Worm (Caenorhabditis elegans) whole organism, young adult: ENCODE data around the gene K09H11.9.

Source experiments
- B0019.2 ChIP-seq: fragments of 200-800 bp; sonication (Bioruptor generic); conservative IDR thresholded peaks from 2 replicates; pipeline ENCODE4 v1.3.6; 2022; ENCODE audit warnings: missing genetic modification reagents, missing genetic modification characterization, missing compliant biosample characterization
- B0035.1 ChIP-seq: sonication (generic microtip); optimal IDR thresholded peaks from 2 replicates; lab custom pipeline; 2016; ENCODE audit warnings: missing genetic modification characterization, mild to moderate bottlenecking, missing compliant biosample characterization, missing genotype, missing genetic modification reagents
- F22D6.2 ChIP-seq: sonication (generic microtip); optimal IDR thresholded peaks from 2 replicates; lab custom pipeline; 2016; ENCODE audit warnings: mild to moderate bottlenecking, missing genetic modification characterization, missing compliant biosample characterization
- F23B12.7 ChIP-seq: sonication (generic microtip); optimal IDR thresholded peaks from 2 replicates; lab custom pipeline; 2017; ENCODE audit warnings: missing genetic modification characterization, mild to moderate bottlenecking, missing compliant biosample characterization, antibody characterized with exemption, moderate library complexity; ENCODE audit not compliant: insufficient read depth
- F33H1.4 ChIP-seq: fragments of 200-800 bp; sonication (Bioruptor generic); IDR thresholded peaks from 2 replicates; pipeline ENCODE4 v1.3.6; 2022; ENCODE audit warnings: missing genetic modification reagents, missing genetic modification characterization, missing compliant biosample characterization
- F39B2.1 ChIP-seq: fragments of 200-800 bp; sonication (Bioruptor generic); IDR thresholded peaks from 2 replicates; pipeline ENCODE4 v1.3.6; 2022; ENCODE audit warnings: missing genetic modification reagents, missing genetic modification characterization, missing compliant biosample characterization
- F57A8.1 ChIP-seq: fragments of 200-800 bp; sonication (Bioruptor generic); optimal IDR thresholded peaks from 2 replicates; lab custom pipeline; 2018; ENCODE audit warnings: mild to moderate bottlenecking, missing genetic modification characterization, moderate library complexity, missing compliant biosample characterization
- K12H6.12 ChIP-seq: fragments of 200-800 bp; sonication (Bioruptor generic); optimal IDR thresholded peaks from 2 replicates; lab custom pipeline; 2018; ENCODE audit warnings: mild to moderate bottlenecking, missing genetic modification characterization, missing compliant biosample characterization
- Y53F4B.3 ChIP-seq: fragments of 200-800 bp; sonication (Bioruptor generic); IDR thresholded peaks from 2 replicates; pipeline ENCODE4 v1.3.6; 2022; ENCODE audit warnings: missing genetic modification reagents, missing genetic modification characterization, missing compliant biosample characterization
- Y53G8AR.9 ChIP-seq: fragments of 200-800 bp; sonication (Bioruptor generic); conservative IDR thresholded peaks from 2 replicates; pipeline ENCODE4 v1.3.6; 2022; ENCODE audit warnings: missing genetic modification reagents, missing genetic modification characterization, missing compliant biosample characterization
- Y67H2A.10 ChIP-seq: fragments of 200-800 bp; sonication (Bioruptor generic); conservative IDR thresholded peaks from 2 replicates; pipeline ENCODE4 v1.3.6; 2022; ENCODE audit warnings: missing genetic modification reagents, missing genetic modification characterization, missing compliant biosample characterization
- Y79H2A.3 ChIP-seq: fragments of 200-800 bp; sonication (Bioruptor generic); conservative IDR thresholded peaks from 2 replicates; pipeline ENCODE4 v1.3.6; 2022; ENCODE audit warnings: missing genetic modification reagents, missing genetic modification characterization, missing compliant biosample characterization
- Y95B8A.8 ChIP-seq: fragments of 200-800 bp; sonication (Bioruptor generic); IDR thresholded peaks from 2 replicates; pipeline ENCODE4 v1.3.6; 2022; ENCODE audit warnings: missing genetic modification reagents, missing genetic modification characterization, missing compliant biosample characterization
- ama-1 ChIP-seq, 3 experiments: fragments of 150-350 bp in 1 of 3; sonication (generic microtip) in 2 of 3; optimal IDR thresholded peaks; 2 replicates each; lab custom pipeline; 2014 to 2018; ENCODE audit warnings: missing biosample characterization in 2 of 3, missing genetic modification characterization in 2 of 3, missing genetic modification reagents in 2 of 3
- aptf-2 ChIP-seq: fragments of 200-800 bp; sonication (Bioruptor generic); conservative IDR thresholded peaks from 2 replicates; pipeline ENCODE4 v1.3.6; 2022; ENCODE audit warnings: missing genetic modification reagents, missing genetic modification characterization, missing compliant biosample characterization
- attf-5 ChIP-seq: fragments of 200-800 bp; sonication (Bioruptor generic); optimal IDR thresholded peaks from 2 replicates; lab custom pipeline; 2018; ENCODE audit warnings: mild to moderate bottlenecking, missing genetic modification characterization, missing compliant biosample characterization
- attf-6 ChIP-seq: fragments of 200-800 bp; sonication (Bioruptor generic); IDR thresholded peaks from 2 replicates; pipeline ENCODE4 v1.3.6; 2022; ENCODE audit warnings: missing genetic modification reagents, missing genetic modification characterization, missing compliant biosample characterization
- cebp-1 ChIP-seq, 2 experiments: fragments of 200-800 bp in 1 of 2; sonication (Bioruptor generic) in 1 of 2; sonication (generic microtip) in 1 of 2; IDR thresholded peaks in 1 of 2; optimal IDR thresholded peaks in 1 of 2; 2 replicates each; pipeline versions ENCODE4 v1.3.6 to Lab custom; 2017 to 2022; ENCODE audit warnings: missing compliant biosample characterization in 2 of 2, missing genetic modification characterization in 2 of 2, mild to moderate bottlenecking in 1 of 2, missing genetic modification reagents in 1 of 2, moderate library complexity in 1 of 2
- ceh-100 ChIP-seq: fragments of 200-800 bp; sonication (Bioruptor generic); IDR thresholded peaks from 2 replicates; pipeline ENCODE4 v1.3.6; 2022; ENCODE audit warnings: missing genetic modification reagents, missing genetic modification characterization, missing compliant biosample characterization
- ceh-58 ChIP-seq: fragments of 200-800 bp; sonication (Bioruptor generic); IDR thresholded peaks from 2 replicates; pipeline ENCODE4 v1.3.6; 2022; ENCODE audit warnings: missing genetic modification characterization, missing compliant biosample characterization
- dpff-1 ChIP-seq: sonication (generic microtip); optimal IDR thresholded peaks from 2 replicates; lab custom pipeline; 2017; ENCODE audit warnings: mild to moderate bottlenecking, missing genetic modification characterization, missing compliant biosample characterization
- dpl-1 ChIP-seq: fragments of 150-350 bp; optimal IDR thresholded peaks from 2 replicates; lab custom pipeline; 2014; ENCODE audit warnings: missing biosample characterization, missing genetic modification reagents, missing genetic modification characterization
- efl-1 ChIP-seq: fragments of 150-350 bp; optimal IDR thresholded peaks from 2 replicates; lab custom pipeline; 2014; ENCODE audit warnings: missing biosample characterization, missing genetic modification reagents, missing genetic modification characterization
- egrh-3 ChIP-seq: fragments of 200-800 bp; sonication (Bioruptor generic); IDR thresholded peaks from 2 replicates; pipeline ENCODE4 v1.3.6; 2022; ENCODE audit warnings: missing genetic modification reagents, missing genetic modification characterization, missing compliant biosample characterization
- ets-4 ChIP-seq: fragments of 200-800 bp; sonication (Bioruptor generic); optimal IDR thresholded peaks from 2 replicates; lab custom pipeline; 2018; ENCODE audit warnings: mild to moderate bottlenecking, missing genetic modification characterization, missing compliant biosample characterization
- him-1 ChIP-seq: sonication (generic microtip); optimal IDR thresholded peaks from 2 replicates; lab custom pipeline; 2016; ENCODE audit warnings: missing genotype, missing genetic modification reagents, missing genetic modification characterization, missing compliant biosample characterization
- hmg-1.2 ChIP-seq: fragments of 200-800 bp; sonication (Bioruptor generic); IDR thresholded peaks from 2 replicates; pipeline ENCODE4 v1.3.6; 2022; ENCODE audit warnings: missing genetic modification reagents, missing genetic modification characterization, missing compliant biosample characterization
- hsf-1 ChIP-seq: fragments of 200-800 bp; sonication (Bioruptor generic); IDR thresholded peaks from 2 replicates; pipeline ENCODE4 v1.3.6; 2022; ENCODE audit warnings: missing genetic modification reagents, missing genetic modification characterization, missing compliant biosample characterization
- lin-54 ChIP-seq: fragments of 200-800 bp; sonication (Bioruptor generic); optimal IDR thresholded peaks from 2 replicates; lab custom pipeline; 2018; ENCODE audit warnings: mild to moderate bottlenecking, missing genetic modification characterization, missing compliant biosample characterization
- lsl-1 ChIP-seq: fragments of 200-800 bp; sonication (Bioruptor generic); optimal IDR thresholded peaks from 2 replicates; lab custom pipeline; 2018; ENCODE audit warnings: mild to moderate bottlenecking, missing genetic modification characterization, moderate library complexity, missing compliant biosample characterization
- madf-10 ChIP-seq: sonication (generic microtip); optimal IDR thresholded peaks from 2 replicates; lab custom pipeline; 2016; ENCODE audit warnings: mild to moderate bottlenecking, missing genetic modification characterization, missing compliant biosample characterization
- madf-3 ChIP-seq: fragments of 200-800 bp; sonication (Bioruptor generic); IDR thresholded peaks from 2 replicates; pipeline ENCODE4 v1.3.6; 2022; ENCODE audit warnings: missing genetic modification reagents, missing genetic modification characterization, missing compliant biosample characterization
- madf-6 ChIP-seq: fragments of 200-800 bp; sonication (Bioruptor generic); IDR thresholded peaks from 2 replicates; pipeline ENCODE4 v1.3.6; 2022; ENCODE audit warnings: missing genetic modification reagents, missing genetic modification characterization, missing compliant biosample characterization
- madf-8 ChIP-seq: fragments of 200-800 bp; sonication (Bioruptor generic); conservative IDR thresholded peaks from 2 replicates; pipeline ENCODE4 v1.3.6; 2022; ENCODE audit warnings: missing genetic modification reagents, missing genetic modification characterization, missing compliant biosample characterization
- mel-28 ChIP-seq: sonication (generic microtip); optimal IDR thresholded peaks from 2 replicates; lab custom pipeline; 2016; ENCODE audit warnings: borderline replicate concordance, mild to moderate bottlenecking, missing genetic modification characterization, missing compliant biosample characterization
- nfya-2 ChIP-seq: fragments of 200-800 bp; sonication (Bioruptor generic); IDR thresholded peaks from 2 replicates; pipeline ENCODE4 v1.3.6; 2022; ENCODE audit warnings: missing genetic modification reagents, missing genetic modification characterization, missing compliant biosample characterization
- nhr-27 ChIP-seq: fragments of 200-800 bp; sonication (Bioruptor generic); optimal IDR thresholded peaks from 2 replicates; lab custom pipeline; 2018; ENCODE audit warnings: mild to moderate bottlenecking, missing genetic modification characterization, moderate library complexity, missing compliant biosample characterization
- nhr-80 ChIP-seq: sonication (generic microtip); optimal IDR thresholded peaks from 2 replicates; lab custom pipeline; 2016; ENCODE audit warnings: missing genetic modification characterization, missing compliant biosample characterization
- pbrm-1 ChIP-seq: fragments of 200-800 bp; sonication (Bioruptor generic); IDR thresholded peaks from 2 replicates; pipeline ENCODE4 v1.3.6; 2022; ENCODE audit warnings: missing genetic modification reagents, missing genetic modification characterization, missing compliant biosample characterization
- tbp1 ChIP-seq: fragments of 200-800 bp; sonication (Bioruptor generic); optimal IDR thresholded peaks from 2 replicates; lab custom pipeline; 2018; ENCODE audit warnings: mild to moderate bottlenecking, missing genetic modification characterization, missing compliant biosample characterization
- xnd-1 ChIP-seq: sonication (generic microtip); optimal IDR thresholded peaks from 2 replicates; lab custom pipeline; 2016; ENCODE audit warnings: missing genotype, missing genetic modification reagents, missing genetic modification characterization, missing compliant biosample characterization
- zfh-2 ChIP-seq: fragments of 200-800 bp; sonication (Bioruptor generic); conservative IDR thresholded peaks from 2 replicates; pipeline ENCODE4 v1.3.6; 2022; ENCODE audit warnings: missing genetic modification reagents, missing genetic modification characterization, missing compliant biosample characterization
- ztf-22 ChIP-seq: fragments of 200-800 bp; sonication (Bioruptor generic); optimal IDR thresholded peaks from 2 replicates; lab custom pipeline; 2018; ENCODE audit warnings: mild to moderate bottlenecking, missing genetic modification characterization, moderate library complexity, missing compliant biosample characterization

The K09H11.9 gene

DNA sequence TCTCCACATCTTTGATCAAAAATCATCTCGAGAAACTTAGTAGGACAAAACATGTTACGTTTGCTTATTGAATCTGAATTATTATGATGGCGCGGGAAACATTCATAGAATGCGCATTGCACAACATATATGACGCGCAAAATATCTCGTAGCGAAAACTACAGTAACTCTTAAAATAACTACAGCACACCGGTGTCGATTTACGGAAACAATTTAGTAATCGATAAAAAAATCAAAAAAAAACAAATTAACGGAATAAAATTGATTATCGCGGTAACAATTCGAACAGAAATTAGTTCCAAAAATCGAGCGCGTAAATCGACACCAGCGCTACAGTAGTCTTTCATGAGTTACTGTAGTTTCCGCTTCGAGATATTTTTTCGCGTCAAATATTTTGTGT is 5.7 kb upstream of the K09H11.9 start (continued):
- TF ChIP-seq lsl-1 (GFP tag; lab: Kevin White, UChicago) (peak; percentile 53), madf-6 (GFP tag; lab: Robert Waterston, UW) (peak; percentile 65; the same call in 1 of the 2 replicates), xnd-1 (tag; lab: Kevin White, UChicago) (peak; percentile 34), F33H1.4 (GFP tag; lab: Robert Waterston, UW) (peak; percentile 33; the same call in 1 of the 2 replicates), madf-10 (tag; lab: Kevin White, UChicago) (no peak), hmg-1.2 (GFP tag; lab: Robert Waterston, UW) (0 out of 2 replicates have a peak, but pooled peaks have one; percentile 18), ceh-58 (GFP tag; lab: Robert Waterston, UW) (0 out of 2 replicates have a peak, but pooled peaks have one; percentile 19), hsf-1 (GFP tag; lab: Robert Waterston, UW) (no peak), dpff-1 (tag; lab: Kevin White, UChicago) (no peak), efl-1 (GFP tag; lab: Kevin White, UChicago) (peak; percentile 34), B0035.1 (tag; lab: Kevin White, UChicago) (no peak)

DNA sequence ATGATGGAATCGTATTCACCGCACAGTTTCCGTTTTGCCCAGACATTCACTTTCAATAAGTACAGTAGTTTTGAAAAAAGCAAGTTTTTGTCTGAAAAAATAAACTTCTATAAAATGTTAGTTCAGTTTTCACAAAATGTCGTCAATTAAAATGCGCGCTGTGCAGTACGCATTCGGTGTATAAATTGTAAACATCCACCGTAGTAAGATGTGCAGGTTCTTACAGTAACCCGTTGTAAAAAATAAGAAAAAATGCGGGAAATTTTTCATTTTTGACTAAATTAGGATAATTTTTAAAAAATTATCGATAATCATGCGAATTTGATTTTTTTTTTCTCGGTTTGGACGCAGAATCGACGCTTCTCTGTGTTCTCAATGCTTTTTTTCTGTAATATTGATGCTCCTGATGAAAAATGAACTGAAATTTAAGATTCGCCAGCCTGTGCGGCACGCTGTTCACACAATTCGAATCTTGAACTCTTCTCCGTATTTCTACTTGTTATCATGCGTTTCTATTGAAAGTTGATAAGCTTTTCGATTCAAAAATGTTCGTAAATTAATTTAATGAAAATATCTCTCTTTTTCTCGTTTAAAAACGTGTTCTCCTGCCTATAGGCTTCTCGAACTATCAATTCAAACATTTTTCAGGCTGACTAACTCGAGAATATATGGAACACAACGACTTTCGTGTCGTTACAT is 978 bp upstream of the K09H11.9 start, which contains the start of gene rga-3:
TSS of gene rga-3 (plus strand) at position 649 of the 699 bp plus-strand sequence.
- TF ChIP-seq nhr-80 (tag; lab: Kevin White, UChicago) = no peak
- TF ChIP-seq F23B12.7 (tag; lab: Kevin White, UChicago) = peak; percentile 49
- 0 out of 2 replicates have a peak, but pooled peaks have one; percentile 7 for TF ChIP-seq egrh-3
- TF ChIP-seq hsf-1 (GFP tag; lab: Robert Waterston, UW) = peak; percentile 82
- no peak for TF ChIP-seq Y79H2A.3
- no peak for TF ChIP-seq ets-4
- no peak for TF ChIP-seq ztf-22
- TF ChIP-seq Y53G8AR.9 = peak; percentile 66; the same call in 1 of the 2 replicates
- TF ChIP-seq xnd-1 (tag; lab: Kevin White, UChicago) = peak; percentile 97
- TF ChIP-seq Y67H2A.10 (GFP tag; lab: Robert Waterston, UW) = 0 out of 2 replicates have a peak, but pooled peaks have one; percentile 23
- TF ChIP-seq tbp1 (GFP tag; lab: Kevin White, UChicago) = peak; percentile 72
- peak; percentile 86 for TF ChIP-seq Y95B8A.8 (GFP tag; lab: Robert Waterston, UW)
- TF ChIP-seq Y53F4B.3 (GFP tag; lab: Robert Waterston, UW) = peak; percentile 58; the same call in 1 of the 2 replicates
- no peak for TF ChIP-seq attf-5 (GFP tag; lab: Kevin White, UChicago)
- TF ChIP-seq pbrm-1 (GFP tag; lab: Robert Waterston, UW) = peak; percentile 78
- peak; percentile 55; the same call in 1 of the 2 replicates for TF ChIP-seq ceh-100 (GFP tag; lab: Robert Waterston, UW)
- TF ChIP-seq efl-1 (GFP tag; lab: Kevin White, UChicago) = peak; percentile 97
- no peak for TF ChIP-seq mel-28
- TF ChIP-seq madf-8 (GFP tag; lab: Robert Waterston, UW) = peak; percentile 97
- no peak for TF ChIP-seq F22D6.2
- no peak for TF ChIP-seq ama-1 (optimal IDR thresholded peaks at IDR 0.05; lab: Kevin White, UChicago)
- TF ChIP-seq ama-1 (GFP tag; optimal IDR thresholded peaks at IDR 0.05; lab: Kevin White, UChicago) = peak in 1 of 2 experiments; percentile 10
- TF ChIP-seq F39B2.1 (GFP tag; lab: Robert Waterston, UW) = no peak
- peak; percentile 93 for TF ChIP-seq lin-54 (GFP tag; lab: Kevin White, UChicago)
- peak; percentile 92 for TF ChIP-seq B0019.2 (GFP tag; lab: Robert Waterston, UW)
- no peak for TF ChIP-seq F57A8.1
- peak; percentile 95 for TF ChIP-seq dpl-1 (GFP tag; lab: Kevin White, UChicago)
- peak; percentile 91 for TF ChIP-seq him-1
- TF ChIP-seq nfya-2 = no peak
- no peak for TF ChIP-seq zfh-2 (GFP tag; lab: Robert Waterston, UW)
- TF ChIP-seq cebp-1 (GFP tag; IDR thresholded peaks at IDR 0.05; lab: Robert Waterston, UW) = no peak
- TF ChIP-seq cebp-1 (tag; optimal IDR thresholded peaks at IDR 0.05; lab: Kevin White, UChicago) = peak; percentile 8
- TF ChIP-seq nhr-27 = no peak
- TF ChIP-seq attf-6 (GFP tag; lab: Robert Waterston, UW) = peak; percentile 74; the same call in 1 of the 2 replicates
- no peak for TF ChIP-seq K12H6.12 (tag; lab: Kevin White, UChicago)
- TF ChIP-seq madf-3 (GFP tag; lab: Robert Waterston, UW) = peak; percentile 91
- TF ChIP-seq aptf-2 (GFP tag; lab: Robert Waterston, UW) = no peak
